Fruit fly (Drosophila melanogaster) whole organism, embryonic: Measurements from ENCODE around the gene CG43291.

Experiments used
- ATbp ChIP-seq: fragments of 200-800 bp; sonication (Bioruptor generic); optimal IDR thresholded peaks from 2 replicates; lab custom pipeline; 2017; ENCODE audit warnings: missing biosample characterization, mild to moderate bottlenecking, missing genetic modification characterization, missing genetic modification reagents
- CG10979 ChIP-seq: fragments of 200-800 bp; sonication (Bioruptor generic); optimal IDR thresholded peaks from 2 replicates; lab custom pipeline; 2018; ENCODE audit warnings: missing biosample characterization, mild to moderate bottlenecking, missing genetic modification characterization, moderate library complexity
- CG11560 ChIP-seq: fragments of 200-800 bp; sonication (Bioruptor generic); IDR thresholded peaks from 3 replicates; pipeline ENCODE4 v1.3.6; 2022; ENCODE audit warnings: missing biosample characterization, missing genetic modification characterization
- CG13424 ChIP-seq: fragments of 200-800 bp; sonication (Bioruptor generic); optimal IDR thresholded peaks from 2 replicates; lab custom pipeline; 2019; ENCODE audit warnings: missing biosample characterization, mild to moderate bottlenecking, missing genetic modification characterization, moderate library complexity
- CG13775 ChIP-seq: fragments of 200-800 bp; sonication (Bioruptor generic); optimal IDR thresholded peaks from 3 replicates; lab custom pipeline; 2017; ENCODE audit warnings: missing biosample characterization, mild to moderate bottlenecking, missing genetic modification characterization
- CG15269 ChIP-seq: fragments of 200-800 bp; sonication (Bioruptor generic); optimal IDR thresholded peaks from 2 replicates; lab custom pipeline; 2018; ENCODE audit warnings: missing biosample characterization, mild to moderate bottlenecking, missing genetic modification characterization, moderate library complexity
- CG15514 ChIP-seq: fragments of 200-800 bp; sonication (Bioruptor generic); optimal IDR thresholded peaks from 3 replicates; lab custom pipeline; 2017; ENCODE audit warnings: missing biosample characterization, missing genetic modification characterization, mild to moderate bottlenecking, moderate library complexity, missing genetic modification reagents
- CG16815 ChIP-seq: fragments of 200-800 bp; sonication (Bioruptor generic); optimal IDR thresholded peaks from 3 replicates; lab custom pipeline; 2017; ENCODE audit warnings: missing biosample characterization, mild to moderate bottlenecking, missing genetic modification characterization
- CG18262 ChIP-seq: fragments of 200-800 bp; optimal IDR thresholded peaks from 3 replicates; lab custom pipeline; 2019; ENCODE audit warnings: missing biosample characterization, mild to moderate bottlenecking, missing genetic modification characterization, moderate library complexity
- CG2120 ChIP-seq: fragments of 200-800 bp; sonication (Bioruptor generic); optimal IDR thresholded peaks from 3 replicates; lab custom pipeline; 2016; ENCODE audit warnings: missing biosample characterization, missing genetic modification characterization
- CG2678 ChIP-seq: fragments of 200-800 bp; sonication (Bioruptor generic); optimal IDR thresholded peaks from 3 replicates; lab custom pipeline; 2019; ENCODE audit warnings: missing biosample characterization, mild to moderate bottlenecking, missing genetic modification characterization, moderate library complexity
- CG2712 ChIP-seq: fragments of 200-800 bp; optimal IDR thresholded peaks from 3 replicates; lab custom pipeline; 2019; ENCODE audit warnings: missing biosample characterization, mild to moderate bottlenecking, missing genetic modification characterization, moderate library complexity
- CG3838 ChIP-seq: fragments of 200-800 bp; sonication (Bioruptor generic); optimal IDR thresholded peaks from 3 replicates; lab custom pipeline; 2016; ENCODE audit warnings: missing biosample characterization, missing genetic modification characterization
- CG4360 ChIP-seq: fragments of 200-800 bp; sonication (Bioruptor generic); IDR thresholded peaks from 2 replicates; pipeline ENCODE4 v1.3.6; 2022; ENCODE audit warnings: missing biosample characterization, missing genetic modification characterization
- CG4404 ChIP-seq: fragments of 200-800 bp; sonication (Bioruptor generic); IDR thresholded peaks from 2 replicates; pipeline ENCODE4 v1.3.6; 2022; ENCODE audit warnings: missing biosample characterization, missing genetic modification characterization
- CG4820 ChIP-seq: fragments of 200-800 bp; sonication (Bioruptor generic); optimal IDR thresholded peaks from 3 replicates; lab custom pipeline; 2016; ENCODE audit warnings: missing biosample characterization, missing genetic modification characterization
- CG6254 ChIP-seq: fragments of 200-800 bp; sonication (Bioruptor generic); optimal IDR thresholded peaks from 3 replicates; lab custom pipeline; 2017; ENCODE audit warnings: mild to moderate bottlenecking, missing biosample characterization, missing genetic modification reagents, missing genetic modification characterization
- CG6791 ChIP-seq: fragments of 200-800 bp; sonication (Bioruptor generic); IDR thresholded peaks from 3 replicates; pipeline ENCODE4 v1.3.6; 2022; ENCODE audit warnings: missing biosample characterization, missing genetic modification characterization; ENCODE audit not compliant: partially characterized antibody
- CG9609 ChIP-seq: fragments of 200-800 bp; sonication (Bioruptor generic); optimal IDR thresholded peaks from 3 replicates; lab custom pipeline; 2016; ENCODE audit warnings: missing biosample characterization, missing genetic modification characterization
- CG9817 ChIP-seq: fragments of 200-800 bp; sonication (Bioruptor generic); optimal IDR thresholded peaks from 2 replicates; lab custom pipeline; 2018; ENCODE audit warnings: missing biosample characterization, mild to moderate bottlenecking, missing genetic modification characterization, moderate library complexity
- Chrac-16 ChIP-seq: fragments of 200-800 bp; sonication (Bioruptor generic); optimal IDR thresholded peaks from 3 replicates; lab custom pipeline; 2016; ENCODE audit warnings: missing biosample characterization, missing genetic modification characterization
- D ChIP-seq, 2 experiments: fragments of 200-800 bp in 1 of 2; fragments of >200 bp in 1 of 2; sonication (Bioruptor generic) in 1 of 2; optimal IDR thresholded peaks; 2 replicates in 1 of 2; 3 replicates in 1 of 2; lab custom pipeline; 2017; ENCODE audit warnings: mild to moderate bottlenecking in 1 of 2, missing biosample characterization in 1 of 2, missing genetic modification characterization in 1 of 2, missing genetic modification reagents in 1 of 2
- Doc2 ChIP-seq: fragments of 200-800 bp; sonication (Bioruptor generic); IDR thresholded peaks from 2 replicates; pipeline ENCODE4 v1.3.6; 2022; ENCODE audit warnings: missing biosample characterization, missing genetic modification characterization
- Ets97D ChIP-seq: fragments of 200-800 bp; sonication (Bioruptor generic); optimal IDR thresholded peaks from 3 replicates; lab custom pipeline; 2016; ENCODE audit warnings: missing biosample characterization, missing genetic modification characterization
- GATAe ChIP-seq: fragments of 200-800 bp; sonication (Bioruptor generic); conservative IDR thresholded peaks from 2 replicates; pipeline ENCODE4 v1.3.6; 2022; ENCODE audit warnings: missing biosample characterization, missing genetic modification characterization
- Hmx ChIP-seq: fragments of 200-800 bp; sonication (Bioruptor generic); optimal IDR thresholded peaks from 2 replicates; lab custom pipeline; 2016; ENCODE audit warnings: missing biosample characterization, missing genetic modification characterization
- MTF-1 ChIP-seq: fragments of 200-800 bp; sonication (Bioruptor generic); optimal IDR thresholded peaks from 2 replicates; lab custom pipeline; 2018; ENCODE audit warnings: missing biosample characterization, mild to moderate bottlenecking, missing genetic modification characterization, borderline replicate concordance
- Med ChIP-seq: fragments of 200-800 bp; sonication (Bioruptor generic); peaks from one replicate; lab custom pipeline; 2016; ENCODE audit warnings: missing biosample characterization, missing genetic modification characterization, mild to moderate bottlenecking, inconsistent platforms, moderate library complexity
- PHDP ChIP-seq: fragments of 200-800 bp; sonication (Bioruptor generic); optimal IDR thresholded peaks from 3 replicates; lab custom pipeline; 2018; ENCODE audit warnings: missing biosample characterization, mild to moderate bottlenecking, missing genetic modification characterization, moderate library complexity
- Xbp1 ChIP-seq: fragments of 200-800 bp; sonication (Bioruptor generic); optimal IDR thresholded peaks from 3 replicates; lab custom pipeline; 2016; ENCODE audit warnings: missing biosample characterization, mild to moderate bottlenecking, missing genetic modification characterization
- Xrp1 ChIP-seq: fragments of 200-800 bp; sonication (Bioruptor generic); IDR thresholded peaks from 2 replicates; pipeline ENCODE4 v1.3.6; 2022; ENCODE audit warnings: missing biosample characterization, missing genetic modification characterization
- bigmax ChIP-seq: fragments of 200-800 bp; sonication (Bioruptor generic); optimal IDR thresholded peaks from 2 replicates; lab custom pipeline; 2018; ENCODE audit warnings: missing biosample characterization, mild to moderate bottlenecking, missing genetic modification characterization
- bsh ChIP-seq, 2 experiments: fragments of 200-800 bp; sonication (Bioruptor generic); optimal IDR thresholded peaks; 2 replicates each; lab custom pipeline; 2017 to 2018; ENCODE audit warnings: mild to moderate bottlenecking in 2 of 2, missing biosample characterization in 2 of 2, missing genetic modification characterization in 2 of 2, moderate library complexity in 1 of 2
- ci ChIP-seq: fragments of 200-800 bp; sonication (Bioruptor generic); IDR thresholded peaks from 3 replicates; pipeline ENCODE4 v1.3.6; 2022; ENCODE audit warnings: missing biosample characterization, missing genetic modification characterization
- gsb-n ChIP-seq: fragments of 200-800 bp; sonication (Bioruptor generic); optimal IDR thresholded peaks from 3 replicates; lab custom pipeline; 2018; ENCODE audit warnings: missing biosample characterization, mild to moderate bottlenecking, missing genetic modification characterization
- hth ChIP-seq: fragments of >200 bp; optimal IDR thresholded peaks from 2 replicates; lab custom pipeline; 2017; ENCODE audit warnings: inconsistent platforms
- klu ChIP-seq: fragments of 200-800 bp; sonication (Bioruptor generic); IDR thresholded peaks from 2 replicates; pipeline ENCODE4 v1.3.6; 2022; ENCODE audit warnings: missing biosample characterization, missing genetic modification characterization
- mam ChIP-seq: fragments of 200-800 bp; sonication (Bioruptor generic); optimal IDR thresholded peaks from 3 replicates; lab custom pipeline; 2016; ENCODE audit warnings: missing biosample characterization, missing genetic modification characterization
- nmo ChIP-seq: fragments of 200-800 bp; sonication (Bioruptor generic); optimal IDR thresholded peaks from 2 replicates; lab custom pipeline; 2018; ENCODE audit warnings: missing biosample characterization, mild to moderate bottlenecking, missing genetic modification characterization, moderate library complexity
- peb ChIP-seq: fragments of 200-800 bp; sonication (Bioruptor generic); IDR thresholded peaks from 2 replicates; pipeline ENCODE4 v1.3.6; 2022; ENCODE audit warnings: missing biosample characterization, missing genetic modification characterization
- prd ChIP-seq, 3 experiments: fragments of >200 bp in 2 of 3; fragments of 200-800 bp in 1 of 3; sonication (Bioruptor generic) in 1 of 3; optimal IDR thresholded peaks in 2 of 3; IDR thresholded peaks in 1 of 3; 2 replicates in 2 of 3; 3 replicates in 1 of 3; pipeline versions ENCODE4 v1.3.6 to Lab custom; 2017 to 2022; ENCODE audit warnings: missing biosample characterization in 1 of 3, missing genetic modification characterization in 1 of 3
- sim ChIP-seq: fragments of 200-800 bp; sonication (Bioruptor generic); IDR thresholded peaks from 2 replicates; pipeline ENCODE4 v1.3.6; 2022; ENCODE audit warnings: missing biosample characterization, missing genetic modification characterization
- slp2 ChIP-seq: fragments of 200-800 bp; sonication (Bioruptor generic); optimal IDR thresholded peaks from 2 replicates; lab custom pipeline; 2016; ENCODE audit warnings: missing biosample characterization, missing genetic modification characterization
- tap ChIP-seq: fragments of 200-800 bp; optimal IDR thresholded peaks from 3 replicates; lab custom pipeline; 2019; ENCODE audit warnings: missing biosample characterization, mild to moderate bottlenecking, missing genetic modification characterization, moderate library complexity
- tll ChIP-seq, 2 experiments: fragments of 200-800 bp in 1 of 2; fragments of >200 bp in 1 of 2; sonication (Bioruptor generic) in 1 of 2; optimal IDR thresholded peaks; 2 replicates each; lab custom pipeline; 2017 to 2019; ENCODE audit warnings: missing biosample characterization in 2 of 2, missing genetic modification characterization in 2 of 2, mild to moderate bottlenecking in 1 of 2, moderate library complexity in 1 of 2
- wek ChIP-seq: fragments of 200-800 bp; sonication (Bioruptor generic); optimal IDR thresholded peaks from 3 replicates; lab custom pipeline; 2018; ENCODE audit warnings: missing biosample characterization, mild to moderate bottlenecking, missing genetic modification characterization, moderate library complexity
- zfh1 ChIP-seq: fragments of 200-800 bp; sonication (Bioruptor generic); IDR thresholded peaks from 3 replicates; pipeline ENCODE4 v1.3.6; 2022; ENCODE audit warnings: missing biosample characterization, missing genetic modification characterization

Gene CG43291

DNA sequence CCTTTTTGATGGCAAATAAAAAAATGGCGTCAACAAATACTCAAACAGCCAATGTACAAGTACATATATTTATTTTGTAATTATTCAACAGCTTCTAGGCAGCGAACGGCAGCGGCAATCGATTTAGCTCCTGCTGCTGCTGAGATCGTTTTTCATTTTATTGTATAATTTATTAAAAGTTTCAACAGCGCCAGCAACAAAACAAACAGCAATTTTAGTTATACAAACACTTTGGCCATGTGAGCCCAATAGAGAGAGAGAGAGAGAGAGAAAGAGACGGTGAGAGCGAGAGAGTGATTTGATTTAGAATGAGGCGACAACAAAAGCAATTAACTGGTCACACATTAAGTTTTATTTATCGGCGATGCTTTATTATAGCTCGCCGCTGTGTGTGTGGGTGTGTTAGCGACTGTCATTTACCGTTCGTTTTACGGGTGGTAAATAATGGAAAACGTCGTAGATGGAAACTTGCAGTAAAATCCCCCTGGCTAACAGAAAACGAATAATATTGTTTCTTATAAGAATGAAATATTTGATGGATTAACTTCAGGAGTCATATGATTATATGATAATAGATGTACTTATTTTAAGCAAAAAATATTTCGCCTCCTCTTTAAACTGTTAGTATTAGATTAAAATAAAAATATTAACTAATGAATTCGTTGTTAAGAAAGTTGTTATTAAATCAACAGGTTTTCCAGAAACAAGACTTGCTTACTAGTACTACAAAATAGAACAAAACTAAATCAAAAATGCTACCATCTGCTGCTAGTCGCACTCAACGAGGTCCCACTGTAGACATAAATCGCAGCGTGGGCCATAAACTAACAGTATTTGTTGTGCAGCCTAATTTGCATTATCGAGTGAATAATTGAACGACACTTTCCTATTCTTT, 40.8 kb upstream of the CG43291 start (continued):
- TF ChIP-seq Xrp1 (GFP tag; lab: Robert Waterston, UW) (no peak), bigmax (GFP tag; lab: Kevin White, UChicago) (no peak), mam (peak; percentile 6), CG3838 (peak; percentile 6), CG4820 (GFP tag; lab: Kevin White, UChicago) (no peak), Ets97D (no peak), CG15514 (GFP tag; lab: Kevin White, UChicago) (peak; percentile 26), CG9817 (tag; lab: Kevin White, UChicago) (peak; percentile 16), zfh1 (no peak), wek (GFP tag; lab: Kevin White, UChicago) (no peak), GATAe (GFP tag; lab: Robert Waterston, UW) (no peak), CG4404 (GFP tag; lab: Robert Waterston, UW) (no peak), Chrac-16 (GFP tag; lab: Kevin White, UChicago) (no peak), CG6791 (GFP tag; lab: Robert Waterston, UW) (no peak), klu (GFP tag; lab: Robert Waterston, UW) (no peak), sim (GFP tag; lab: Robert Waterston, UW) (no peak), tap (tag; lab: Kevin White, UChicago) (no peak)

DNA sequence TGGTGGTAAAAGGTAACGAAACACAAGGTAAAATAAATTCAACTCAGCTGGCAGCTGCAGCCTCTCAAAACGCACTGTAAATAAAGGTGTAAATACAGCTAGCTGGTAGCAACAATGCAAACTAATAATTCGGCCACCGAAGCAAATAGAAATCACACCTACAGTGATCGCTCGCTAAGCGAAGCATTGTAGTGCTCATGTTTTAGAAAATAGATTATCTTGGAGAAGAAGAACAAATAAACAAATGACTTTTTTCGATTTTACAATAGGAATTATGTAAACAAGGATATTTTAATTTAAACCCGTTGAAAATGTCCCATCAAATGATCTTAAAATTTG, 39.9 kb upstream of the CG43291 start:
- TF ChIP-seq slp2, result peak; percentile 2
- no peak for TF ChIP-seq gsb-n
- no peak for TF ChIP-seq peb
- no peak for TF ChIP-seq D (optimal IDR thresholded peaks at IDR 0.05; lab: Kevin White, UChicago)
- no peak for TF ChIP-seq D (GFP tag; optimal IDR thresholded peaks at IDR 0.05; lab: Kevin White, UChicago)
- TF ChIP-seq Doc2, result no peak
- TF ChIP-seq PHDP, result peak; percentile 18
- TF ChIP-seq CG3838, result no peak
- no peak for TF ChIP-seq CG10979
- TF ChIP-seq prd (optimal IDR thresholded peaks at IDR 0.05; lab: Kevin White, UChicago), result no peak
- no peak for TF ChIP-seq prd (GFP tag; IDR thresholded peaks at IDR 0.05; lab: Robert Waterston, UW)
- TF ChIP-seq CG9609, result peak; percentile 16
- peak; percentile 27 for TF ChIP-seq CG2678
- TF ChIP-seq CG15269 (tag; lab: Kevin White, UChicago), result no peak
- TF ChIP-seq ATbp (GFP tag; lab: Kevin White, UChicago), result peak; percentile 82
- TF ChIP-seq MTF-1 (GFP tag; lab: Kevin White, UChicago), result peak; percentile 60
- no peak for TF ChIP-seq hth (lab: Kevin White, UChicago)
- no peak for TF ChIP-seq CG18262 (tag; lab: Kevin White, UChicago)
- no peak for TF ChIP-seq Hmx (GFP tag; lab: Kevin White, UChicago)
- peak; percentile 75 for TF ChIP-seq Med (GFP tag; lab: Kevin White, UChicago)
- peak in 1 of 2 experiments; percentile 23 for TF ChIP-seq bsh (GFP tag; optimal IDR thresholded peaks at IDR 0.05; lab: Kevin White, UChicago)
- TF ChIP-seq Xbp1, result no peak
- TF ChIP-seq CG13775 (GFP tag; lab: Kevin White, UChicago), result no peak
- TF ChIP-seq CG6254 (GFP tag; lab: Kevin White, UChicago), result no peak
- TF ChIP-seq CG4360 (GFP tag; lab: Robert Waterston, UW), result no peak
- TF ChIP-seq CG16815 (GFP tag; lab: Kevin White, UChicago), result no peak
- TF ChIP-seq CG2712 (tag; lab: Kevin White, UChicago), result peak; percentile 24
- TF ChIP-seq CG2120, result peak; percentile 2
- peak; percentile 40 for TF ChIP-seq CG13424 (tag; lab: Kevin White, UChicago)
- TF ChIP-seq nmo (GFP tag; lab: Kevin White, UChicago), result peak; percentile 24
- no peak for TF ChIP-seq CG11560 (tag; lab: Robert Waterston, UW)
- no peak for TF ChIP-seq tll (GFP tag; optimal IDR thresholded peaks at IDR 0.05; lab: Kevin White, UChicago)
- TF ChIP-seq ci (GFP tag; lab: Robert Waterston, UW), result no peak
